Fruit fly (Drosophila melanogaster) whole organism: ENCODE data around the gene CG34283.

Experiments used
- EcR ChIP-seq, 2 experiments: fragments of >200 bp; optimal IDR thresholded peaks; 2 replicates each; lab custom pipeline; 2017; ENCODE audit warnings: missing biosample characterization in 2 of 2, missing genetic modification characterization in 2 of 2, missing genetic modification reagents in 2 of 2
- psq ChIP-seq: fragments of >200 bp; optimal IDR thresholded peaks from 2 replicates; lab custom pipeline; 2017
- usp ChIP-seq: fragments of >200 bp; optimal IDR thresholded peaks from 2 replicates; lab custom pipeline; 2017; ENCODE audit warnings: missing biosample characterization, missing genetic modification characterization, mixed read lengths

DNA sequence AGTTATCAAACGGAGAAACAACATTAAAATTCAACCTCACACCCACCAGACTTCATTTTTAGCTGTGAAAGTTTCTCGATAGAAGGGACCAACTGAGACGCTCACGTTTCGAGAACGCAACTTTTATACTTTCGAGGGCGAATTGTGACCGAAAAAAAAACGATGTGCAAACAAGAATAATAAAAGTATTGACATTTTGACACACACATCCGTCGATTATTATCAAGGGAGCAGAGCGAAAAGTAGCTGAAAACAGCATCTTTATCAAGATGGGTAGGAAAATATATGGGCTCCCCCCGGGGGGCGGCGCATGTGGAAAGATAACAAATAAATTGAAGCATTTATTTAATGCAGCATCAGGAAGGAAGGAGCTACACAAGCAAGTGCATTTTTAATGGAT is 28.8 kb downstream of the CG34283 start, which contains the start of gene CG14300:
- TF ChIP-seq psq (lab: Kevin White, UChicago), result no peak
- TF ChIP-seq EcR (GFP tag; optimal IDR thresholded peaks at IDR 0.05; lab: Kevin White, UChicago), result no peak
- no peak for TF ChIP-seq usp (GFP tag; lab: Kevin White, UChicago)
